Fruit fly (Drosophila melanogaster): ENCODE results near the gene CG10098.

Gene CG10098

DNA sequence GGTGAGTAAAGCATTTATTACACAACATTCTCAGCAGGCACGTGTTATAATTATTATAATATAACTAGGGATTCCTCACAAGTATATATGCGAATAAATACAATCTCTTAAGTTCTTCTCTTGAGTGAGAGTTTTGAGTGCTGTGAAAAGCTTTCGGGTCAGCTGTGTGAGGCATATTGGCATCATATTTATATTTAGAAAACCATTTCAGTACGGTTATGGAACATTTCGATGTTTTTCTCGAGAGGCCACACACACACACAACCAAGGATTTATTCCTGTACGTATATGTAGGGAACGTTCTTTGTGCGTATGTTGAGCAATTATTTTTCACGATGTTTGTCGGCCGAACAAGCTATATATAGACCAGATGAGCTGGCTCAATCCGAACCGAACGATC lies 11.4 kb upstream of the CG10098 start (continued):
- TF ChIP-seq CG4820 (GFP tag; optimal IDR thresholded peaks at IDR 0.05) = no peak
- TF ChIP-seq ham (GFP tag; IDR thresholded peaks at IDR 0.05) = no peak
- TF ChIP-seq CG13894 (tag; optimal IDR thresholded peaks at IDR 0.05) = no peak
- no peak for TF ChIP-seq gem (tag; optimal IDR thresholded peaks at IDR 0.05)
- no peak for TF ChIP-seq sisA (GFP tag; IDR thresholded peaks at IDR 0.05)
- TF ChIP-seq fd102C (GFP tag; optimal IDR thresholded peaks at IDR 0.05) = no peak
- TF ChIP-seq CG18011 (GFP tag; optimal IDR thresholded peaks at IDR 0.05) = no peak
- TF ChIP-seq CG1603 (tag; optimal IDR thresholded peaks at IDR 0.05) = no peak
- TF ChIP-seq CG12391 (tag; optimal IDR thresholded peaks at IDR 0.05) = no peak
- no peak for TF ChIP-seq CG30431 (GFP tag; optimal IDR thresholded peaks at IDR 0.05)
- TF ChIP-seq Abd-B (GFP tag; optimal IDR thresholded peaks at IDR 0.05) = no peak
- no peak for TF ChIP-seq MTF-1 (GFP tag; optimal IDR thresholded peaks at IDR 0.05; ENCODE audit: borderline replicate concordance)
- no peak for TF ChIP-seq Eip74EF (GFP tag; optimal IDR thresholded peaks at IDR 0.05)
- TF ChIP-seq wek (GFP tag; optimal IDR thresholded peaks at IDR 0.05) = no peak

DNA sequence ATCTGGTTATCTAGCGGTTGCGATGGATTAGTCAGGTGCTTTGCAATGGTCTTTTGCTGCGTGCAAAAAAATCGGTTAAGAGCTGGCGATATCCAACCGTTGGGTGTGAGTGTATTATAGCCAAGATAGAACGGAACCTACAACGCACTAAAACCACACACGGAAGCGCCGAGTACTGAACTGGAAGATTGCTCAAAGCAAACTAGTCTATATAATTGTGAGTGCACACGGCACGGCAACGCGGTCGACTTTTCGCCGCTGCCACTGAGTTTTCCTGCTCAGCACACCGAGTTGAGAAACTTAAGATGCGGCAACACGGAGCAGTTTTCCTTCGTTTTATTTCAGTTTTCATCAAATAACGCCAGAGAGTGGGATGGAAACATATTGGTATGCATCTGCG lies 7.8 kb upstream of the CG10098 start:
- TF ChIP-seq CG16863 (GFP tag; optimal IDR thresholded peaks at IDR 0.05) (no peak), CG11504 (tag; optimal IDR thresholded peaks at IDR 0.05) (peak; percentile 7), Atf3 (GFP tag; optimal IDR thresholded peaks at IDR 0.05) (no peak), CG1832 (GFP tag; optimal IDR thresholded peaks at IDR 0.05) (no peak), zen2 (GFP tag; IDR thresholded peaks at IDR 0.05; ENCODE audit: partially characterized antibody) (0 out of 3 replicates have a peak, but pooled peaks have one; percentile 28), MTF-1 (GFP tag; optimal IDR thresholded peaks at IDR 0.05; ENCODE audit: borderline replicate concordance) (peak; percentile 99), Ets65A (GFP tag) (peak; percentile 61), z (GFP tag; IDR thresholded peaks at IDR 0.05) (peak; percentile 80), amos (GFP tag; IDR thresholded peaks at IDR 0.05; ENCODE audit: partially characterized antibody) (peak; percentile 15; the same call in 1 of the 2 replicates), Vsx1 (GFP tag; optimal IDR thresholded peaks at IDR 0.05) (no peak)

DNA sequence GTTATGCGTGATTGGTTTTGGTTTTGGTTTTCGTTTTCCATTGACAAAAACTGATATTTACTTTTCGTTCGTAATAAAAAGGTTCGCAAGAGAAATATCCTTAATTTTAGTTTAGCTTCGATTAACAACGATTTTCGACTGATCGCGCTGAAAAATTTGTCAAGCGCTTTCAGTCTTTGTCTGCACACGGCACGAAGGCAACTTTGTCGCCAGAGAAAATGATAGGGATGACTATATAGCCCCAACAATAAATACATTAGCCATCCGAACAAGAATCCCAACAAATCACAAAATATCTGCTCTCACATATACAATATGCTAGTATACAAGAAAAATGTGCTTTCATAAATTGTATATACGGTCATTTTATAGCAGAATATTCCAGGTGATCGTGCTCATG lies 6.8 kb upstream of the CG10098 start, which contains the start of gene Mlp84B:
Gene Mlp84B (minus strand): TSS at position 143 of the 400 bp plus-strand sequence.
- TF ChIP-seq CG12769 (tag; optimal IDR thresholded peaks at IDR 0.05) = peak; percentile 55
- TF ChIP-seq lab (GFP tag; optimal IDR thresholded peaks at IDR 0.05) = no peak
- TF ChIP-seq CG31441 (GFP tag; IDR thresholded peaks at IDR 0.05) = no peak
- TF ChIP-seq MTF-1 (GFP tag; optimal IDR thresholded peaks at IDR 0.05; ENCODE audit: borderline replicate concordance) = peak; percentile 98
- no peak for TF ChIP-seq lov (optimal IDR thresholded peaks at IDR 0.05)
- TF ChIP-seq lov (GFP tag; IDR thresholded peaks at IDR 0.05) = no peak
- TF ChIP-seq cas (GFP tag; IDR thresholded peaks at IDR 0.05) = no peak
- TF ChIP-seq sd (tag; optimal IDR thresholded peaks at IDR 0.05) = peak; percentile 11

DNA sequence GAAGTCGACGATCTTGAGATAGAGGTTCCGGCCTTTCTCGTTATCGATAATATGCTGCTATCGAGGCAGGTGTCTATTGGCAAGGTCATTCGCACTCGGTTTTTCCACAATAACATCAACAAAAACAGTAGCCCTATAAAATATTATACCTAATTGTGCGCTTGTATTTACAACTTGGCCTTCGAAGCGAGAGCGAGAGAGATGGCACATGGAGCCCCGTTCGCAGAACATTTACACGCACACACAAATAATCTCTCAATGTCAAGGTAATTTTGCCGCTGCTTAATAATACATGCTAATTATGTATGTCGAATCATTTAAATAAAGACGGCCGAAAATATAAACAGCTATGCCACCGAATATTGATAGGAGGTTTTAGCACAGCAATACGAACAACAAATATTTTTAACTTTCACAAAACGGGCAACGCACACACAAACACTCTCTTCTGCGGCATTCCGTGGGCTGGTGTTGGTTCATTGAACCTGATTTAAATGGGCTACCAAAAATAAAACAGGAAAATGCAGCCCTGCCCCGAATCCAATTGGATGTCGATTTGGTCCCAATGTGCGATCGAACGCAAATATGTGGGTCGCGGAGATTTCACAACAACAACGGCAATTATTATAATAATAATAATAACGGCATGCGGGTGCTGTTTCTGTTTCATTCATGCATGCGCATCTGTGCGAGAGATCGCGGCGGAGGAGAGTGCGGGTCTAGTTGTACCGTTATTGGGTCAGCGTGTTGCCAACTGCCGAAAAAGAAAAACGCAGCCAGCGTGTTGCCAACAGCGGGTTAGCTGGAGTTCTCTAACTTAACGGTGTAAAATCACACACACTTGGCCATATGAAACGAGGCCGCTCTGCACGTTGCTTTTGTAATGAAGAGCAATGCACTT lies 1.9 kb upstream of the CG10098 start:
- TF ChIP-seq CG12071 (GFP tag; optimal IDR thresholded peaks at IDR 0.05) = no peak
- TF ChIP-seq sim (GFP tag; IDR thresholded peaks at IDR 0.05) = no peak
- TF ChIP-seq ewg (GFP tag; optimal IDR thresholded peaks at IDR 0.05) = no peak
- no peak for TF ChIP-seq peb (GFP tag; IDR thresholded peaks at IDR 0.05)
- TF ChIP-seq fu2 (GFP tag; optimal IDR thresholded peaks at IDR 0.05) = no peak
- TF ChIP-seq CTCF (GFP tag; optimal IDR thresholded peaks at IDR 0.05) = no peak
- TF ChIP-seq twi (tag; optimal IDR thresholded peaks at IDR 0.05) = peak; percentile 10
- no peak for TF ChIP-seq al (GFP tag; IDR thresholded peaks at IDR 0.05)
- no peak; the same call in 1 of the 2 replicates for TF ChIP-seq CG13287 (GFP tag; IDR thresholded peaks at IDR 0.05; ENCODE audit: partially characterized antibody)
- TF ChIP-seq Awh (GFP tag; IDR thresholded peaks at IDR 0.05) = peak; percentile 22; the same call in 1 of the 2 replicates
- no peak for TF ChIP-seq YL-1 (GFP tag; optimal IDR thresholded peaks at IDR 0.05)
- TF ChIP-seq Rfx (GFP tag; IDR thresholded peaks at IDR 0.05) = no peak
- TF ChIP-seq CG9609 (GFP tag; optimal IDR thresholded peaks at IDR 0.05) = no peak
- TF ChIP-seq CG3995 (GFP tag; optimal IDR thresholded peaks at IDR 0.05) = no peak
- no peak for TF ChIP-seq CG17186 (GFP tag; optimal IDR thresholded peaks at IDR 0.05)
- no peak for TF ChIP-seq cas (GFP tag; IDR thresholded peaks at IDR 0.05)
